Fruit fly (Drosophila melanogaster) whole organism, embryonic: ENCODE results near the gene CG31278.

Experiments used
- B-H1 ChIP-seq: fragments of 200-800 bp; sonication (Bioruptor generic); IDR thresholded peaks from 3 replicates; pipeline ENCODE4 v1.3.6; 2022; ENCODE audit warnings: missing biosample characterization, missing genetic modification characterization
- CG10543 ChIP-seq: fragments of 200-800 bp; sonication (Bioruptor generic); optimal IDR thresholded peaks from 3 replicates; lab custom pipeline; 2017; ENCODE audit warnings: missing biosample characterization, mild to moderate bottlenecking, missing genetic modification characterization, moderate library complexity
- CG10959 ChIP-seq: fragments of 200-800 bp; sonication (Bioruptor generic); IDR thresholded peaks from 2 replicates; pipeline ENCODE4 v1.3.6; 2022; ENCODE audit warnings: missing biosample characterization, missing genetic modification characterization
- CG12744 ChIP-seq: fragments of 200-800 bp; sonication (Bioruptor generic); optimal IDR thresholded peaks from 2 replicates; lab custom pipeline; 2016; ENCODE audit warnings: missing biosample characterization, missing genetic modification characterization
- CG13894 ChIP-seq: fragments of 200-800 bp; sonication (Bioruptor generic); optimal IDR thresholded peaks from 3 replicates; lab custom pipeline; 2018; ENCODE audit warnings: missing biosample characterization, mild to moderate bottlenecking, missing genetic modification characterization, moderate library complexity
- CG15073 ChIP-seq: fragments of 200-800 bp; sonication (Bioruptor generic); optimal IDR thresholded peaks from 2 replicates; lab custom pipeline; 2016; ENCODE audit warnings: missing biosample characterization, missing genetic modification characterization
- CG17802 ChIP-seq: fragments of 200-800 bp; sonication (Bioruptor generic); optimal IDR thresholded peaks from 2 replicates; lab custom pipeline; 2018; ENCODE audit warnings: missing biosample characterization, mild to moderate bottlenecking, missing genetic modification characterization, moderate library complexity
- CG18262 ChIP-seq: fragments of 200-800 bp; optimal IDR thresholded peaks from 3 replicates; lab custom pipeline; 2019; ENCODE audit warnings: missing biosample characterization, mild to moderate bottlenecking, missing genetic modification characterization, moderate library complexity
- CG2199 ChIP-seq: fragments of 200-800 bp; sonication (Bioruptor generic); IDR thresholded peaks from 3 replicates; pipeline ENCODE4 v1.3.6; 2022; ENCODE audit warnings: missing biosample characterization, missing genetic modification characterization
- CG3407 ChIP-seq: fragments of 200-800 bp; sonication (Bioruptor generic); optimal IDR thresholded peaks from 2 replicates; lab custom pipeline; 2018; ENCODE audit warnings: missing biosample characterization, mild to moderate bottlenecking, missing genetic modification characterization
- CG34422 ChIP-seq: fragments of 200-800 bp; sonication (Bioruptor generic); IDR thresholded peaks from 3 replicates; pipeline ENCODE4 v1.3.6; 2022; ENCODE audit warnings: missing biosample characterization, missing genetic modification characterization
- CG6175 ChIP-seq: fragments of 200-800 bp; sonication (Bioruptor generic); IDR thresholded peaks from 3 replicates; pipeline ENCODE4 v1.3.6; 2022; ENCODE audit warnings: missing biosample characterization, missing genetic modification characterization
- CG7963 ChIP-seq: fragments of 200-800 bp; sonication (Bioruptor generic); IDR thresholded peaks from 3 replicates; pipeline ENCODE4 v1.3.6; 2022; ENCODE audit warnings: missing biosample characterization, missing genetic modification characterization; ENCODE audit not compliant: partially characterized antibody
- CoRest ChIP-seq: fragments of 200-800 bp; sonication (Bioruptor generic); optimal IDR thresholded peaks from 3 replicates; lab custom pipeline; 2018; ENCODE audit warnings: missing biosample characterization, mild to moderate bottlenecking, missing genetic modification characterization, moderate library complexity
- Hmx ChIP-seq: fragments of 200-800 bp; sonication (Bioruptor generic); optimal IDR thresholded peaks from 2 replicates; lab custom pipeline; 2016; ENCODE audit warnings: missing biosample characterization, missing genetic modification characterization
- Pdp1 ChIP-seq, 2 experiments: fragments of 200-800 bp; sonication (Bioruptor generic); optimal IDR thresholded peaks; 3 replicates each; lab custom pipeline; 2016; ENCODE audit warnings: missing biosample characterization in 2 of 2, missing genetic modification characterization in 2 of 2, mild to moderate bottlenecking in 1 of 2, moderate library complexity in 1 of 2
- Ptx1 ChIP-seq: fragments of 200-800 bp; sonication (Bioruptor generic); IDR thresholded peaks from 2 replicates; pipeline ENCODE4 v1.3.6; 2022; ENCODE audit warnings: missing biosample characterization, missing genetic modification characterization
- Rx ChIP-seq: fragments of 200-800 bp; sonication (Bioruptor generic); IDR thresholded peaks from 2 replicates; pipeline ENCODE4 v1.3.6; 2022; ENCODE audit warnings: missing biosample characterization, missing genetic modification characterization
- Sry-β ChIP-seq: fragments of 200-800 bp; sonication (Bioruptor generic); optimal IDR thresholded peaks from 2 replicates; lab custom pipeline; 2018; ENCODE audit warnings: missing biosample characterization, mild to moderate bottlenecking, missing genetic modification characterization, moderate library complexity
- ase ChIP-seq: fragments of 200-800 bp; sonication (Bioruptor generic); IDR thresholded peaks from 3 replicates; pipeline ENCODE4 v1.3.6; 2022; ENCODE audit warnings: missing biosample characterization, missing genetic modification characterization
- ash1 ChIP-seq: fragments of 200-800 bp; sonication (Bioruptor generic); optimal IDR thresholded peaks from 2 replicates; lab custom pipeline; 2018; ENCODE audit warnings: missing biosample characterization, mild to moderate bottlenecking, missing genetic modification characterization
- chinmo ChIP-seq: fragments of 200-800 bp; sonication (Bioruptor generic); IDR thresholded peaks from 4 replicates; pipeline ENCODE4 v1.3.6; 2022; ENCODE audit warnings: missing biosample characterization, missing genetic modification characterization; ENCODE audit not compliant: partially characterized antibody
- crp ChIP-seq, 2 experiments: fragments of 200-800 bp; sonication (Bioruptor generic); optimal IDR thresholded peaks; 2 replicates in 1 of 2; 3 replicates in 1 of 2; lab custom pipeline; 2017; ENCODE audit warnings: missing biosample characterization in 2 of 2, missing genetic modification characterization in 2 of 2, mild to moderate bottlenecking in 1 of 2, moderate library complexity in 1 of 2
- dan ChIP-seq: fragments of 200-800 bp; sonication (Bioruptor generic); IDR thresholded peaks from 2 replicates; pipeline ENCODE4 v1.3.6; 2022; ENCODE audit warnings: missing biosample characterization, missing genetic modification characterization
- dmrt11E ChIP-seq: fragments of 200-800 bp; sonication (Bioruptor generic); optimal IDR thresholded peaks from 3 replicates; lab custom pipeline; 2018; ENCODE audit warnings: missing biosample characterization, mild to moderate bottlenecking, missing genetic modification characterization, moderate library complexity
- gcm ChIP-seq: fragments of 200-800 bp; sonication (Bioruptor generic); optimal IDR thresholded peaks from 2 replicates; lab custom pipeline; 2019; ENCODE audit warnings: missing biosample characterization, mild to moderate bottlenecking, missing genetic modification characterization, moderate library complexity
- insv ChIP-seq, 2 experiments: fragments of 200-800 bp; sonication (Bioruptor generic); optimal IDR thresholded peaks; 3 replicates each; lab custom pipeline; 2016 to 2018; ENCODE audit warnings: missing biosample characterization in 2 of 2, missing genetic modification characterization in 2 of 2
- odd ChIP-seq: fragments of 200-800 bp; sonication (Bioruptor generic); optimal IDR thresholded peaks from 2 replicates; lab custom pipeline; 2017; ENCODE audit warnings: missing biosample characterization, mild to moderate bottlenecking, missing genetic modification characterization
- p53 ChIP-seq: fragments of 200-800 bp; sonication (Bioruptor generic); optimal IDR thresholded peaks from 2 replicates; lab custom pipeline; 2016; ENCODE audit warnings: missing biosample characterization, missing genetic modification characterization
- pb ChIP-seq: fragments of 200-800 bp; sonication (Bioruptor generic); optimal IDR thresholded peaks from 3 replicates; lab custom pipeline; 2016; ENCODE audit warnings: missing biosample characterization, missing genetic modification characterization
- peb ChIP-seq: fragments of 200-800 bp; sonication (Bioruptor generic); IDR thresholded peaks from 2 replicates; pipeline ENCODE4 v1.3.6; 2022; ENCODE audit warnings: missing biosample characterization, missing genetic modification characterization
- sd ChIP-seq: fragments of 200-800 bp; sonication (Bioruptor generic); optimal IDR thresholded peaks from 3 replicates; lab custom pipeline; 2018; ENCODE audit warnings: missing biosample characterization, mild to moderate bottlenecking, missing genetic modification characterization, moderate library complexity
- sens ChIP-seq: fragments of 200-800 bp; sonication (Bioruptor generic); peaks from one replicate; lab custom pipeline; 2016; ENCODE audit warnings: missing biosample characterization, missing genetic modification characterization
- seq ChIP-seq: fragments of 200-800 bp; sonication (Bioruptor generic); IDR thresholded peaks from 2 replicates; pipeline ENCODE4 v1.3.6; 2022; ENCODE audit warnings: missing biosample characterization, missing genetic modification characterization
- sima ChIP-seq: fragments of 200-800 bp; sonication (Bioruptor generic); optimal IDR thresholded peaks from 2 replicates; lab custom pipeline; 2016; ENCODE audit warnings: missing biosample characterization, missing genetic modification characterization
- sisA ChIP-seq: fragments of 200-800 bp; sonication (Bioruptor generic); IDR thresholded peaks from 2 replicates; pipeline ENCODE4 v1.3.6; 2022; ENCODE audit warnings: missing biosample characterization, missing genetic modification characterization
- sqz ChIP-seq: fragments of 200-800 bp; sonication (Bioruptor generic); optimal IDR thresholded peaks from 3 replicates; lab custom pipeline; 2018; ENCODE audit warnings: missing biosample characterization, mild to moderate bottlenecking, missing genetic modification characterization
- ttk ChIP-seq: fragments of 200-800 bp; sonication (Bioruptor generic); IDR thresholded peaks from 2 replicates; pipeline ENCODE4 v2.1.2; 2022; ENCODE audit warnings: missing biosample characterization, missing genetic modification characterization
- tup ChIP-seq: fragments of 200-800 bp; sonication (Bioruptor generic); optimal IDR thresholded peaks from 2 replicates; lab custom pipeline; 2016; ENCODE audit warnings: missing biosample characterization, mild to moderate bottlenecking, missing genetic modification characterization, moderate library complexity

The CG31278 gene

dm6 chr3R:10680825-10681681 is 27.1 kb downstream of the CG31278 start, which contains the start of gene Phyhd1 (continued):
- peak; percentile 93 for TF ChIP-seq CG12744 (GFP tag; lab: Kevin White, UChicago)
- TF ChIP-seq CG10959 (GFP tag; lab: Robert Waterston, UW) = peak; percentile 97
- peak; percentile 61 for TF ChIP-seq dan (GFP tag; lab: Robert Waterston, UW)
- peak; percentile 88 for TF ChIP-seq B-H1 (GFP tag; lab: Robert Waterston, UW)
- peak; percentile 81; the same call in 2 of the 3 replicates for TF ChIP-seq CG6175
- peak; percentile 94 for TF ChIP-seq dmrt11E
- peak; percentile 89 for TF ChIP-seq CG13894 (tag; lab: Kevin White, UChicago)
- peak; percentile 90 for TF ChIP-seq ttk
- no peak for TF ChIP-seq CG7963 (GFP tag; lab: Robert Waterston, UW)
- peak; percentile 87 for TF ChIP-seq sima (GFP tag; lab: Kevin White, UChicago)
- TF ChIP-seq seq = peak; percentile 93
- peak; percentile 90 for TF ChIP-seq Rx
- TF ChIP-seq ash1 = peak; percentile 8
- peak; percentile 93 for TF ChIP-seq CG3407 (GFP tag; lab: Kevin White, UChicago)
- peak; percentile 75 for TF ChIP-seq CG15073 (GFP tag; lab: Kevin White, UChicago)
- peak; percentile 83 for TF ChIP-seq peb
- peak; percentile 87 for TF ChIP-seq sd (tag; lab: Kevin White, UChicago)
- peak; percentile 14 to 34 for TF ChIP-seq insv (GFP tag; optimal IDR thresholded peaks at IDR 0.05; lab: Kevin White, UChicago)
- TF ChIP-seq p53 (GFP tag; lab: Kevin White, UChicago) = peak; percentile 39
- TF ChIP-seq CG34422 (GFP tag; lab: Robert Waterston, UW) = peak; percentile 94
- TF ChIP-seq crp (GFP tag; optimal IDR thresholded peaks at IDR 0.05; lab: Kevin White, UChicago) = peak in 1 of 2 experiments; percentile 57
- peak; percentile 80 for TF ChIP-seq Hmx (GFP tag; lab: Kevin White, UChicago)

DNA sequence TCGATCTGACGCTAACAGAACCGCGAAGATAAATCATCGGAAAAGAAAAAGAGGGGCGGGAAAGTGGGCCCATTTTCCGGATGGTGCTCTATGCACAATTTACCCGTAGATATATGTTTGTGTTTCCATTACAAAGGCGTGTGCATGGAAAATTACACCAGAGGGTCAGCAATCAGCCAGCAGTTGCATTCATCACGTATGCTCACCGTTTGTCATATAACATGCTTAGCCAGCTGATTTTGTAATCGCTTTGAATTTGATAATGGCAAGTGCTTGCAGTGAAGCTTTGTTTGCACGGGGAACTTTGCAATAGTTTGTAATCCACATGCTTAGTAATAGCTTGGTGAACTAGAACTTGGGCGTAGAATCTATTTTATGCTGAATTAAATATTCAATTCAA is 28.2 kb downstream of the CG31278 start:
- TF ChIP-seq pb (no peak), Pdp1 (GFP tag; optimal IDR thresholded peaks at IDR 0.05; lab: Kevin White, UChicago) (peak in 1 of 2 experiments; percentile 63), CG17802 (tag; lab: Kevin White, UChicago) (no peak), sens (GFP tag; lab: Kevin White, UChicago) (peak; percentile 46), sqz (GFP tag; lab: Kevin White, UChicago) (no peak), tup (GFP tag; lab: Kevin White, UChicago) (no peak), Sry-β (GFP tag; lab: Kevin White, UChicago) (no peak), CG10543 (GFP tag; lab: Kevin White, UChicago) (no peak), CG2199 (GFP tag; lab: Robert Waterston, UW) (peak; percentile 51; the same call in 1 of the 3 replicates), ase (GFP tag; lab: Robert Waterston, UW) (no peak), Ptx1 (GFP tag; lab: Robert Waterston, UW) (no peak), CG18262 (tag; lab: Kevin White, UChicago) (no peak), sisA (GFP tag; lab: Robert Waterston, UW) (no peak), gcm (GFP tag; lab: Kevin White, UChicago) (peak; percentile 6), CoRest (tag; lab: Kevin White, UChicago) (no peak), chinmo (GFP tag; lab: Robert Waterston, UW) (0 out of 4 replicates have a peak, but pooled peaks have one; percentile 38), odd (GFP tag; lab: Kevin White, UChicago) (no peak)
